Fruit fly (Drosophila melanogaster) whole organism, embryonic: ENCODE results near the gene rut.

Experiments used
- Awh ChIP-seq: fragments of 200-800 bp; sonication (Bioruptor generic); IDR thresholded peaks from 2 replicates; pipeline ENCODE4, ENCODE4 v1.3.6; 2022; ENCODE audit warnings: missing biosample characterization, missing genetic modification characterization
- BtbVII ChIP-seq: fragments of 200-800 bp; sonication (Bioruptor generic); optimal IDR thresholded peaks from 3 replicates; lab custom pipeline; 2017; ENCODE audit warnings: missing biosample characterization, mild to moderate bottlenecking, missing genetic modification characterization
- CG10543 ChIP-seq: fragments of 200-800 bp; sonication (Bioruptor generic); optimal IDR thresholded peaks from 3 replicates; lab custom pipeline; 2017; ENCODE audit warnings: missing biosample characterization, mild to moderate bottlenecking, missing genetic modification characterization, moderate library complexity
- CG10959 ChIP-seq: fragments of 200-800 bp; sonication (Bioruptor generic); IDR thresholded peaks from 2 replicates; pipeline ENCODE4 v1.3.6; 2022; ENCODE audit warnings: missing biosample characterization, missing genetic modification characterization
- CG11093 ChIP-seq: fragments of 200-800 bp; sonication (Bioruptor generic); IDR thresholded peaks from 3 replicates; pipeline ENCODE4 v1.3.6; 2022; ENCODE audit warnings: missing biosample characterization, missing genetic modification characterization
- CG11456 ChIP-seq: fragments of 200-800 bp; sonication (Bioruptor generic); IDR thresholded peaks from 3 replicates; pipeline ENCODE4 v1.3.6; 2022; ENCODE audit warnings: missing biosample characterization, missing genetic modification characterization
- CG13775 ChIP-seq: fragments of 200-800 bp; sonication (Bioruptor generic); optimal IDR thresholded peaks from 3 replicates; lab custom pipeline; 2017; ENCODE audit warnings: missing biosample characterization, mild to moderate bottlenecking, missing genetic modification characterization
- CG15601 ChIP-seq: fragments of 200-800 bp; sonication (Bioruptor generic); optimal IDR thresholded peaks from 3 replicates; lab custom pipeline; 2019; ENCODE audit warnings: missing biosample characterization, mild to moderate bottlenecking, missing genetic modification characterization, moderate library complexity
- CG15696 ChIP-seq: fragments of 200-800 bp; sonication (Bioruptor generic); optimal IDR thresholded peaks from 2 replicates; lab custom pipeline; 2019; ENCODE audit warnings: missing biosample characterization, mild to moderate bottlenecking, missing genetic modification characterization, moderate library complexity
- CG17829 ChIP-seq: fragments of 200-800 bp; optimal IDR thresholded peaks from 2 replicates; lab custom pipeline; 2019; ENCODE audit warnings: missing biosample characterization, mild to moderate bottlenecking, missing genetic modification characterization, moderate library complexity
- CG2116 ChIP-seq: fragments of 200-800 bp; sonication (Bioruptor generic); optimal IDR thresholded peaks from 3 replicates; lab custom pipeline; 2018; ENCODE audit warnings: missing biosample characterization, mild to moderate bottlenecking, missing genetic modification characterization
- CG32772 ChIP-seq: fragments of 200-800 bp; sonication (Bioruptor generic); IDR thresholded peaks from 2 replicates; pipeline ENCODE4 v1.3.6; 2022; ENCODE audit warnings: missing biosample characterization, missing genetic modification characterization
- CG3407 ChIP-seq: fragments of 200-800 bp; sonication (Bioruptor generic); optimal IDR thresholded peaks from 2 replicates; lab custom pipeline; 2018; ENCODE audit warnings: missing biosample characterization, mild to moderate bottlenecking, missing genetic modification characterization
- CG4282 ChIP-seq: fragments of 200-800 bp; sonication (Bioruptor generic); optimal IDR thresholded peaks from 2 replicates; lab custom pipeline; 2016; ENCODE audit warnings: missing biosample characterization, missing genetic modification characterization
- CG6854 ChIP-seq: fragments of 200-800 bp; sonication (Bioruptor generic); optimal IDR thresholded peaks from 3 replicates; lab custom pipeline; 2017; ENCODE audit warnings: missing biosample characterization, mild to moderate bottlenecking, missing genetic modification characterization
- CG8281 ChIP-seq: fragments of 200-800 bp; sonication (Bioruptor generic); optimal IDR thresholded peaks from 2 replicates; lab custom pipeline; 2018; ENCODE audit warnings: missing biosample characterization, mild to moderate bottlenecking, missing genetic modification characterization, moderate library complexity
- CG9215 ChIP-seq: fragments of 200-800 bp; sonication (Bioruptor generic); IDR thresholded peaks from 2 replicates; pipeline ENCODE4 v1.3.6; 2022; ENCODE audit warnings: missing biosample characterization, missing genetic modification characterization
- CG9609 ChIP-seq: fragments of 200-800 bp; sonication (Bioruptor generic); optimal IDR thresholded peaks from 3 replicates; lab custom pipeline; 2016; ENCODE audit warnings: missing biosample characterization, missing genetic modification characterization
- CTCF ChIP-seq: fragments of 200-800 bp; sonication (Bioruptor generic); optimal IDR thresholded peaks from 2 replicates; lab custom pipeline; 2017; ENCODE audit warnings: missing biosample characterization, mild to moderate bottlenecking, missing genetic modification characterization, moderate library complexity
- D19A ChIP-seq: fragments of 200-800 bp; optimal IDR thresholded peaks from 3 replicates; lab custom pipeline; 2019; ENCODE audit warnings: missing biosample characterization, mild to moderate bottlenecking, missing genetic modification characterization, moderate library complexity
- Deaf1 ChIP-seq: fragments of 200-800 bp; optimal IDR thresholded peaks from 3 replicates; lab custom pipeline; 2019; ENCODE audit warnings: missing biosample characterization, mild to moderate bottlenecking, missing genetic modification characterization, moderate library complexity
- Fer3 ChIP-seq: fragments of 200-800 bp; sonication (Bioruptor generic); optimal IDR thresholded peaks from 2 replicates; lab custom pipeline; 2018; ENCODE audit warnings: missing biosample characterization, mild to moderate bottlenecking, missing genetic modification characterization, moderate library complexity
- Meics ChIP-seq: fragments of 200-800 bp; sonication (Bioruptor generic); optimal IDR thresholded peaks from 2 replicates; lab custom pipeline; 2017; ENCODE audit warnings: missing biosample characterization, mild to moderate bottlenecking, missing genetic modification characterization
- NK7.1 ChIP-seq: fragments of 200-800 bp; sonication (Bioruptor generic); optimal IDR thresholded peaks from 3 replicates; lab custom pipeline; 2016; ENCODE audit warnings: missing biosample characterization, missing genetic modification characterization
- Rx ChIP-seq: fragments of 200-800 bp; sonication (Bioruptor generic); IDR thresholded peaks from 2 replicates; pipeline ENCODE4 v1.3.6; 2022; ENCODE audit warnings: missing biosample characterization, missing genetic modification characterization
- Trl ChIP-seq, 3 experiments: fragments of >200 bp in 2 of 3; fragments of 200-800 bp in 1 of 3; sonication (Bioruptor generic) in 1 of 3; optimal IDR thresholded peaks; 2 replicates in 1 of 3; 3 replicates in 2 of 3; lab custom pipeline; 2016 to 2017; ENCODE audit warnings: missing biosample characterization in 1 of 3, missing genetic modification characterization in 1 of 3
- ase ChIP-seq: fragments of 200-800 bp; sonication (Bioruptor generic); IDR thresholded peaks from 3 replicates; pipeline ENCODE4 v1.3.6; 2022; ENCODE audit warnings: missing biosample characterization, missing genetic modification characterization
- cg ChIP-seq: fragments of 200-800 bp; sonication (Bioruptor generic); optimal IDR thresholded peaks from 3 replicates; lab custom pipeline; 2019; ENCODE audit warnings: missing biosample characterization, mild to moderate bottlenecking, missing genetic modification characterization, moderate library complexity
- chinmo ChIP-seq: fragments of 200-800 bp; sonication (Bioruptor generic); IDR thresholded peaks from 4 replicates; pipeline ENCODE4 v1.3.6; 2022; ENCODE audit warnings: missing biosample characterization, missing genetic modification characterization; ENCODE audit not compliant: partially characterized antibody
- ci ChIP-seq: fragments of 200-800 bp; sonication (Bioruptor generic); IDR thresholded peaks from 3 replicates; pipeline ENCODE4 v1.3.6; 2022; ENCODE audit warnings: missing biosample characterization, missing genetic modification characterization
- crol ChIP-seq: fragments of 200-800 bp; sonication (Bioruptor generic); IDR thresholded peaks from 2 replicates; pipeline ENCODE4 v1.3.6; 2022; ENCODE audit warnings: missing biosample characterization, missing genetic modification characterization
- dmrt11E ChIP-seq: fragments of 200-800 bp; sonication (Bioruptor generic); optimal IDR thresholded peaks from 3 replicates; lab custom pipeline; 2018; ENCODE audit warnings: missing biosample characterization, mild to moderate bottlenecking, missing genetic modification characterization, moderate library complexity
- dmrt99B ChIP-seq: fragments of 200-800 bp; sonication (Bioruptor generic); optimal IDR thresholded peaks from 2 replicates; lab custom pipeline; 2018; ENCODE audit warnings: missing biosample characterization, mild to moderate bottlenecking, missing genetic modification characterization, moderate library complexity
- ewg ChIP-seq: fragments of 200-800 bp; sonication (Bioruptor generic); optimal IDR thresholded peaks from 3 replicates; lab custom pipeline; 2017; ENCODE audit warnings: mild to moderate bottlenecking, missing biosample characterization, missing genetic modification reagents, missing genetic modification characterization
- fd102C ChIP-seq: fragments of 200-800 bp; sonication (Bioruptor generic); optimal IDR thresholded peaks from 2 replicates; lab custom pipeline; 2018; ENCODE audit warnings: missing biosample characterization, mild to moderate bottlenecking, missing genetic modification characterization, moderate library complexity
- gsb-n ChIP-seq: fragments of 200-800 bp; sonication (Bioruptor generic); optimal IDR thresholded peaks from 3 replicates; lab custom pipeline; 2018; ENCODE audit warnings: missing biosample characterization, mild to moderate bottlenecking, missing genetic modification characterization
- hkb ChIP-seq, 2 experiments: fragments of 200-800 bp in 1 of 2; fragments of >200 bp in 1 of 2; sonication (Bioruptor generic) in 1 of 2; IDR thresholded peaks in 1 of 2; optimal IDR thresholded peaks in 1 of 2; 2 replicates each; pipeline versions ENCODE4 v1.3.6 to Lab custom; 2017 to 2022; ENCODE audit warnings: missing biosample characterization in 1 of 2, missing genetic modification characterization in 1 of 2
- jigr1 ChIP-seq: fragments of 200-800 bp; sonication (Bioruptor generic); IDR thresholded peaks from 3 replicates; pipeline ENCODE4 v1.3.6; 2022; ENCODE audit warnings: missing biosample characterization, missing genetic modification characterization
- jing ChIP-seq: fragments of 200-800 bp; sonication (Bioruptor generic); optimal IDR thresholded peaks from 2 replicates; lab custom pipeline; 2018; ENCODE audit warnings: missing biosample characterization, mild to moderate bottlenecking, missing genetic modification characterization
- psq ChIP-seq: fragments of 200-800 bp; sonication (Bioruptor generic); optimal IDR thresholded peaks from 2 replicates; lab custom pipeline; 2017; ENCODE audit warnings: missing biosample characterization, missing genetic modification characterization
- sd ChIP-seq: fragments of 200-800 bp; sonication (Bioruptor generic); optimal IDR thresholded peaks from 3 replicates; lab custom pipeline; 2018; ENCODE audit warnings: missing biosample characterization, mild to moderate bottlenecking, missing genetic modification characterization, moderate library complexity
- sisA ChIP-seq: fragments of 200-800 bp; sonication (Bioruptor generic); IDR thresholded peaks from 2 replicates; pipeline ENCODE4 v1.3.6; 2022; ENCODE audit warnings: missing biosample characterization, missing genetic modification characterization
- slbo ChIP-seq: fragments of 200-800 bp; sonication (Bioruptor generic); IDR thresholded peaks from 2 replicates; pipeline ENCODE4 v1.3.6; 2022; ENCODE audit warnings: missing biosample characterization, missing genetic modification characterization
- sob ChIP-seq: fragments of 200-800 bp; sonication (Bioruptor generic); IDR thresholded peaks from 2 replicates; pipeline ENCODE4 v1.3.6; 2022; ENCODE audit warnings: missing biosample characterization, missing genetic modification characterization
- ssp ChIP-seq: fragments of 200-800 bp; sonication (Bioruptor generic); IDR thresholded peaks from 2 replicates; pipeline ENCODE4 v1.3.6; 2022; ENCODE audit warnings: missing biosample characterization, missing genetic modification characterization
- wdn ChIP-seq: fragments of 200-800 bp; sonication (Bioruptor generic); IDR thresholded peaks from 2 replicates; pipeline ENCODE4 v1.3.6; 2022; ENCODE audit warnings: missing biosample characterization, missing genetic modification characterization
- wek ChIP-seq: fragments of 200-800 bp; sonication (Bioruptor generic); optimal IDR thresholded peaks from 3 replicates; lab custom pipeline; 2018; ENCODE audit warnings: missing biosample characterization, mild to moderate bottlenecking, missing genetic modification characterization, moderate library complexity
- z ChIP-seq: fragments of 200-800 bp; sonication (Bioruptor generic); IDR thresholded peaks from 3 replicates; pipeline ENCODE4 v1.3.6; 2022; ENCODE audit warnings: missing biosample characterization, missing genetic modification characterization

Gene rut

dm6 chrX:14749086-14749874, 76.6 kb downstream of the rut start, which contains the start of gene NetB (continued):
- TF ChIP-seq Meics (GFP tag; lab: Kevin White, UChicago) (no peak), Fer3 (tag; lab: Kevin White, UChicago) (no peak), CG2116 (no peak), z (GFP tag; lab: Robert Waterston, UW) (peak; percentile 62; the same call in 1 of the 3 replicates), dmrt11E (tag; lab: Kevin White, UChicago) (no peak), sisA (GFP tag; lab: Robert Waterston, UW) (no peak), crol (GFP tag; lab: Robert Waterston, UW) (no peak), CG32772 (GFP tag; lab: Robert Waterston, UW) (peak; percentile 46), Deaf1 (tag; lab: Kevin White, UChicago) (peak; percentile 97), cg (GFP tag; lab: Kevin White, UChicago) (peak; percentile 23), fd102C (GFP tag; lab: Kevin White, UChicago) (no peak), slbo (GFP tag; lab: Robert Waterston, UW) (no peak), CG9609 (GFP tag; lab: Kevin White, UChicago) (no peak), wek (peak; percentile 34), jing (peak; percentile 42), CTCF (GFP tag; lab: Kevin White, UChicago) (no peak)

DNA sequence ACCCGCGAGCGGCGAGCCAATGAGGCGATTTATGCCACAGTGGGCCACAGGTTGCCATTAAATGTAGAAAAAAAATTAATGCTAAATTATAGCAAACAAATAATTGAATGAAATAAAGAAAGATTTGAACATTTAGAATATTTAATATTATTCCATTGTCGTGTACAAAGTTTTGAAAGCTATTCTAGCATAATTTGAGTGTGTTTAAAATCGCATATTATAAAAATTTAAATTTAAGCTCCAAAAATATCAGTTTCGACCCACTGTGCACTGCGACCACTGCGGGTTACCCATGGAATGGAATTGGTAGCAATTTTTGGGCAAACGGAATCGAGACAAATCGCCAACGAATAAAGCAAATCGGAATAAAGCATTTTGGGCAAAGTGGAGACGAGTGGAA, 82.1 kb downstream of the rut start:
- TF ChIP-seq BtbVII (GFP tag; lab: Kevin White, UChicago) (no peak), CG11456 (GFP tag; lab: Robert Waterston, UW) (no peak), CG17829 (tag; lab: Kevin White, UChicago) (peak; percentile 58), wdn (GFP tag; lab: Robert Waterston, UW) (no peak), jigr1 (GFP tag; lab: Robert Waterston, UW) (no peak; the same call in 2 of the 3 replicates), sob (no peak), gsb-n (tag; lab: Kevin White, UChicago) (peak; percentile 70), CG13775 (peak; percentile 36), ci (GFP tag; lab: Robert Waterston, UW) (0 out of 3 replicates have a peak, but pooled peaks have one; percentile 23), ewg (GFP tag; lab: Kevin White, UChicago) (no peak), chinmo (GFP tag; lab: Robert Waterston, UW) (no peak), CG10959 (GFP tag; lab: Robert Waterston, UW) (peak; percentile 36), NK7.1 (GFP tag; lab: Kevin White, UChicago) (no peak), Rx (GFP tag; lab: Robert Waterston, UW) (no peak), CG9215 (GFP tag; lab: Robert Waterston, UW) (peak; percentile 38), CG15696 (tag; lab: Kevin White, UChicago) (peak; percentile 70), Trl (optimal IDR thresholded peaks at IDR 0.05; lab: Kevin White, UChicago) (no peak), Trl (GFP tag; optimal IDR thresholded peaks at IDR 0.05; lab: Kevin White, UChicago) (no peak), ase (GFP tag; lab: Robert Waterston, UW) (no peak), ssp (no peak), CG3407 (GFP tag; lab: Kevin White, UChicago) (peak; percentile 25), sd (no peak), CG15601 (tag; lab: Kevin White, UChicago) (peak; percentile 18), CG8281 (tag; lab: Kevin White, UChicago) (no peak), Awh (GFP tag; lab: Robert Waterston, UW) (0 out of 2 replicates have a peak, but pooled peaks have one; percentile 25), psq (GFP tag; lab: Kevin White, UChicago) (no peak), CG11093 (GFP tag; lab: Robert Waterston, UW) (no peak), hkb (optimal IDR thresholded peaks at IDR 0.05; lab: Kevin White, UChicago) (no peak), hkb (GFP tag; IDR thresholded peaks at IDR 0.05; lab: Robert Waterston, UW) (peak; percentile 64), CG10543 (peak; percentile 8), D19A (tag; lab: Kevin White, UChicago) (peak; percentile 53), CG4282 (GFP tag; lab: Kevin White, UChicago) (no peak), fd102C (GFP tag; lab: Kevin White, UChicago) (no peak), dmrt99B (tag; lab: Kevin White, UChicago) (peak; percentile 65), CG6854 (GFP tag; lab: Kevin White, UChicago) (no peak)
